Worm (Caenorhabditis elegans) whole organism, L2 larva: ENCODE measurements around the gene hgrs-1.

Experiments used
- C34F6.9 ChIP-seq: fragments of 150-350 bp; optimal IDR thresholded peaks from 2 replicates; lab custom pipeline; 2014; ENCODE audit warnings: missing biosample characterization, missing genetic modification characterization
- F13H6.1 ChIP-seq: sonication (generic microtip); optimal IDR thresholded peaks from 2 replicates; lab custom pipeline; 2016; ENCODE audit warnings: missing genetic modification characterization, missing compliant biosample characterization
- R02D3.7 ChIP-seq: fragments of 150-350 bp; optimal IDR thresholded peaks from 2 replicates; lab custom pipeline; 2014; ENCODE audit warnings: missing biosample characterization, missing genetic modification characterization
- ZK546.5 ChIP-seq: sonication (generic microtip); optimal IDR thresholded peaks from 2 replicates; lab custom pipeline; 2017; ENCODE audit warnings: missing biosample characterization, missing genetic modification characterization
- aly-2 ChIP-seq: fragments of 150-350 bp; optimal IDR thresholded peaks from 2 replicates; lab custom pipeline; 2014; ENCODE audit warnings: missing biosample characterization, missing genetic modification characterization
- ama-1 ChIP-seq: fragments of 150-350 bp; optimal IDR thresholded peaks from 2 replicates; lab custom pipeline; 2018; ENCODE audit warnings: inconsistent platforms
- blmp-1 ChIP-seq: sonication (generic microtip); optimal IDR thresholded peaks from 2 replicates; lab custom pipeline; 2017; ENCODE audit warnings: missing genetic modification characterization, mild to moderate bottlenecking, missing compliant biosample characterization, antibody characterized with exemption, moderate library complexity; ENCODE audit not compliant: insufficient read depth
- ceh-16 ChIP-seq: fragments of 150-350 bp; optimal IDR thresholded peaks from 2 replicates; lab custom pipeline; 2014; ENCODE audit warnings: missing biosample characterization, missing genetic modification characterization
- crh-2 ChIP-seq: sonication (generic microtip); optimal IDR thresholded peaks from 2 replicates; lab custom pipeline; 2017; ENCODE audit warnings: missing biosample characterization, missing genetic modification characterization
- dmd-4 ChIP-seq: sonication (generic microtip); optimal IDR thresholded peaks from 2 replicates; lab custom pipeline; 2017; ENCODE audit warnings: missing biosample characterization, missing genetic modification characterization
- egl-27 ChIP-seq: sonication (generic microtip); optimal IDR thresholded peaks from 3 replicates; lab custom pipeline; 2017; ENCODE audit warnings: missing biosample characterization, missing genetic modification reagents, missing genetic modification characterization
- elt-1 ChIP-seq: fragments of 150-350 bp; optimal IDR thresholded peaks from 2 replicates; lab custom pipeline; 2014; ENCODE audit warnings: missing biosample characterization, missing genetic modification characterization
- fos-1 ChIP-seq: fragments of 150-350 bp; optimal IDR thresholded peaks from 2 replicates; lab custom pipeline; 2014; ENCODE audit warnings: missing biosample characterization, missing genetic modification characterization
- gmeb-1 ChIP-seq: fragments of 150-350 bp; optimal IDR thresholded peaks from 2 replicates; lab custom pipeline; 2014; ENCODE audit warnings: missing biosample characterization, missing genetic modification characterization
- lin-11 ChIP-seq: fragments of 150-350 bp; sonication (generic microtip); optimal IDR thresholded peaks from 2 replicates; lab custom pipeline; 2014; ENCODE audit warnings: missing biosample characterization, missing genetic modification characterization, inconsistent platforms, mixed read lengths
- lin-13 ChIP-seq: fragments of 150-350 bp; optimal IDR thresholded peaks from 2 replicates; lab custom pipeline; 2014; ENCODE audit warnings: missing biosample characterization, missing genetic modification reagents, missing genetic modification characterization
- lin-39 ChIP-seq: fragments of 150-350 bp; optimal IDR thresholded peaks from 2 replicates; lab custom pipeline; 2014; ENCODE audit warnings: missing biosample characterization, missing genetic modification reagents, missing genetic modification characterization
- lsy-2 ChIP-seq, 2 experiments: fragments of 150-350 bp in 1 of 2; sonication (generic microtip) in 1 of 2; optimal IDR thresholded peaks; 2 replicates each; lab custom pipeline; 2014 to 2017; ENCODE audit warnings: missing biosample characterization in 2 of 2, missing genetic modification characterization in 2 of 2
- mab-5 ChIP-seq: fragments of 150-350 bp; optimal IDR thresholded peaks from 2 replicates; lab custom pipeline; 2014; ENCODE audit warnings: missing biosample characterization, missing genetic modification characterization
- mbf-1 ChIP-seq: sonication (generic microtip); optimal IDR thresholded peaks from 2 replicates; lab custom pipeline; 2017; ENCODE audit warnings: missing biosample characterization, missing genetic modification characterization
- mdl-1 ChIP-seq, 2 experiments: fragments of 150-350 bp in 1 of 2; sonication (generic microtip) in 1 of 2; optimal IDR thresholded peaks; 2 replicates each; lab custom pipeline; 2017; ENCODE audit warnings: missing biosample characterization in 2 of 2, missing genetic modification characterization in 2 of 2
- nhr-10 ChIP-seq: sonication (generic microtip); optimal IDR thresholded peaks from 2 replicates; lab custom pipeline; 2017; ENCODE audit warnings: missing biosample characterization, missing genetic modification characterization
- nhr-129 ChIP-seq: fragments of 150-350 bp; optimal IDR thresholded peaks from 2 replicates; lab custom pipeline; 2014; ENCODE audit warnings: missing biosample characterization, missing genetic modification characterization
- nhr-21 ChIP-seq: fragments of 150-350 bp; optimal IDR thresholded peaks from 2 replicates; lab custom pipeline; 2014; ENCODE audit warnings: missing biosample characterization, missing genetic modification characterization
- nhr-23 ChIP-seq: fragments of 150-350 bp; optimal IDR thresholded peaks from 2 replicates; lab custom pipeline; 2014; ENCODE audit warnings: missing biosample characterization, missing genetic modification reagents, missing genetic modification characterization
- nhr-237 ChIP-seq: fragments of 150-350 bp; optimal IDR thresholded peaks from 2 replicates; lab custom pipeline; 2014; ENCODE audit warnings: missing biosample characterization, missing genetic modification characterization
- nhr-25 ChIP-seq: fragments of 150-350 bp; sonication (generic microtip); optimal IDR thresholded peaks from 3 replicates; lab custom pipeline; 2014; ENCODE audit warnings: missing biosample characterization, missing genetic modification characterization
- nhr-6 ChIP-seq: fragments of 150-350 bp; optimal IDR thresholded peaks from 2 replicates; lab custom pipeline; 2014; ENCODE audit warnings: missing biosample characterization, missing genetic modification characterization
- nhr-77 ChIP-seq: fragments of 150-350 bp; optimal IDR thresholded peaks from 2 replicates; lab custom pipeline; 2014; ENCODE audit warnings: missing biosample characterization, missing genetic modification characterization
- peb-1 ChIP-seq: fragments of 150-350 bp; optimal IDR thresholded peaks from 2 replicates; lab custom pipeline; 2014; ENCODE audit warnings: missing biosample characterization, missing genetic modification characterization
- skn-1 ChIP-seq: sonication (generic microtip); optimal IDR thresholded peaks from 2 replicates; lab custom pipeline; 2017; ENCODE audit warnings: missing biosample characterization, missing genetic modification characterization
- sma-3 ChIP-seq: sonication (generic microtip); optimal IDR thresholded peaks from 2 replicates; lab custom pipeline; 2016; ENCODE audit warnings: missing genetic modification reagents, missing genetic modification characterization, missing compliant biosample characterization
- sma-9 ChIP-seq, 2 experiments: fragments of 150-350 bp in 1 of 2; sonication (generic microtip) in 1 of 2; optimal IDR thresholded peaks; 2 replicates each; lab custom pipeline; 2014 to 2016; ENCODE audit warnings: missing genetic modification characterization in 2 of 2, mild to moderate bottlenecking in 1 of 2, missing biosample characterization in 1 of 2, missing compliant biosample characterization in 1 of 2, missing genetic modification reagents in 1 of 2, moderate library complexity in 1 of 2
- unc-39 ChIP-seq: fragments of 150-350 bp; optimal IDR thresholded peaks from 2 replicates; lab custom pipeline; 2014; ENCODE audit warnings: missing biosample characterization, missing genetic modification characterization
- unc-55 ChIP-seq: fragments of 150-350 bp; sonication (generic microtip); optimal IDR thresholded peaks from 3 replicates; lab custom pipeline; 2014; ENCODE audit warnings: missing biosample characterization, missing genetic modification reagents, missing genetic modification characterization
- unc-62 ChIP-seq: fragments of 150-350 bp; optimal IDR thresholded peaks from 2 replicates; lab custom pipeline; 2014; ENCODE audit warnings: missing biosample characterization, missing genetic modification reagents, missing genetic modification characterization
- zag-1 ChIP-seq: fragments of 150-350 bp; optimal IDR thresholded peaks from 2 replicates; lab custom pipeline; 2014; ENCODE audit warnings: missing biosample characterization, missing genetic modification characterization
- ztf-11 ChIP-seq: sonication (generic microtip); optimal IDR thresholded peaks from 2 replicates; lab custom pipeline; 2017; ENCODE audit warnings: missing biosample characterization, missing genetic modification characterization
- ztf-4 ChIP-seq: fragments of 150-350 bp; optimal IDR thresholded peaks from 2 replicates; lab custom pipeline; 2014; ENCODE audit warnings: missing biosample characterization, missing genetic modification characterization

hgrs-1 gene

DNA sequence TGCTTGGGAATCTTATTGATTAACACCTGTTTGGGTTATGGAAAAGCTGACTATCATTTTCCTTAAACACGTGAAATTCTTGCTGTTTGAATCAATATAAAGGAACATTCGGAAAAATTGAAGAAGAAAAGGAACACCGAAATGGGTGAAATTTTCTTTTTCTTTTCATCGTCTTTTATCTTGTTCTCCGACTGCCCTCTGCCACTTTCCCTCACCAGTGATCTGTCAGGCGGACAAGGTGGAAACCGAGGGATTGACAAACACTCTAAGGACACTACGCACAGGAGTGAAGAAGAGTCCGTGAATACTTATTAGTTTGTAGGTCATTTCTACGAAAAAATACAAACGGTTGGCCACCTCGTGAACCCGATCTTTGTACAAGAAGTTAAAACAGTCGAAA, 27.4 kb upstream of the hgrs-1 start:
- TF ChIP-seq blmp-1 (tag; lab: Kevin White, UChicago), result peak; percentile 42
- no peak for TF ChIP-seq ztf-4 (tag; lab: Kevin White, UChicago)

DNA sequence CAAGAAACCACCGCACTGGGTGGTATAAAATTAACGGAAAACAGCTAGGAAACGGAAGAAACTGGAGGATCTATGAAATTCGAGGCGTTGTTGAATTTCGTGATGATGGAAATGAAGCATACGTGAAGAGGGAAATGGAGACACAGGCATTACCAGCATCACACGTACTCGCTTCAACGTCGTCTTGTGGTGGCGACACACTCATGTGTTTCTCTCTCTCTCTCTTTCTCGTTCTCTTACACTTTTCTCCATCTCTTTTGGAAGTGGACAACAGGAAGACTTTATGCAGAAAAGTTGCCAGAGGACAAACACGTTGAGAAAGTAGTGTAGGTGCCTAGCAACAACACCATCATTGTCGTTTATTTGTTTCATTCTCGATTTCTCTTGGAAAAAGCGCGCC, 26.6 kb upstream of the hgrs-1 start:
- no peak for TF ChIP-seq nhr-23 (tag; lab: Kevin White, UChicago)
- TF ChIP-seq aly-2, result no peak
- TF ChIP-seq lin-39 (tag; lab: Kevin White, UChicago), result no peak
- no peak for TF ChIP-seq sma-9 (GFP tag; optimal IDR thresholded peaks at IDR 0.05; lab: Kevin White, UChicago)
- TF ChIP-seq sma-9 (tag; optimal IDR thresholded peaks at IDR 0.05; lab: Kevin White, UChicago), result no peak
- no peak for TF ChIP-seq mab-5 (tag; lab: Kevin White, UChicago)
- no peak for TF ChIP-seq R02D3.7
- TF ChIP-seq lin-13 (GFP tag; lab: Kevin White, UChicago), result no peak
- TF ChIP-seq lin-11 (tag; lab: Kevin White, UChicago), result peak; percentile 55
- no peak for TF ChIP-seq mbf-1 (tag; lab: Kevin White, UChicago)
- TF ChIP-seq fos-1 (tag; lab: Kevin White, UChicago), result peak; percentile 25
- no peak for TF ChIP-seq nhr-21
- peak; percentile 80 for TF ChIP-seq nhr-129 (tag; lab: Kevin White, UChicago)
- TF ChIP-seq C34F6.9 (tag; lab: Kevin White, UChicago), result peak; percentile 57
- no peak for TF ChIP-seq nhr-237 (tag; lab: Kevin White, UChicago)
- no peak for TF ChIP-seq gmeb-1
- no peak for TF ChIP-seq nhr-6 (tag; lab: Kevin White, UChicago)
- no peak for TF ChIP-seq blmp-1 (tag; lab: Kevin White, UChicago)
- TF ChIP-seq zag-1 (tag; lab: Kevin White, UChicago), result no peak
- TF ChIP-seq ceh-16 (tag; lab: Kevin White, UChicago), result no peak
- TF ChIP-seq elt-1 (tag; lab: Kevin White, UChicago), result no peak
- no peak for TF ChIP-seq F13H6.1 (tag; lab: Kevin White, UChicago)
- TF ChIP-seq ztf-4 (tag; lab: Kevin White, UChicago), result no peak
- TF ChIP-seq unc-39 (tag; lab: Kevin White, UChicago), result no peak
- peak; percentile 73 for TF ChIP-seq unc-55 (GFP tag; lab: Kevin White, UChicago)
- no peak for TF ChIP-seq skn-1 (tag; lab: Kevin White, UChicago)
- TF ChIP-seq ZK546.5, result no peak
- TF ChIP-seq crh-2 (tag; lab: Kevin White, UChicago), result peak; percentile 33
- TF ChIP-seq peb-1 (tag; lab: Kevin White, UChicago), result no peak
- TF ChIP-seq nhr-10 (tag; lab: Kevin White, UChicago), result no peak
- peak in 1 of 2 experiments; percentile 47 for TF ChIP-seq lsy-2 (tag; optimal IDR thresholded peaks at IDR 0.05; lab: Kevin White, UChicago)
- no peak for TF ChIP-seq nhr-77

ce11 chrIV:8229523-8229922, 23.7 kb upstream of the hgrs-1 start:
- TF ChIP-seq nhr-25 (tag; lab: Kevin White, UChicago), result peak; percentile 2
- TF ChIP-seq unc-62, result no peak
- TF ChIP-seq gmeb-1, result peak; percentile 44
- TF ChIP-seq F13H6.1 (tag; lab: Kevin White, UChicago), result peak; percentile 91
- no peak for TF ChIP-seq unc-39 (tag; lab: Kevin White, UChicago)
- peak; percentile 80 for TF ChIP-seq sma-9 (GFP tag; optimal IDR thresholded peaks at IDR 0.05; lab: Kevin White, UChicago)
- TF ChIP-seq sma-9 (tag; optimal IDR thresholded peaks at IDR 0.05; lab: Kevin White, UChicago), result no peak
- TF ChIP-seq lsy-2 (tag; optimal IDR thresholded peaks at IDR 0.05; lab: Kevin White, UChicago), result peak in 1 of 2 experiments; percentile 29
- TF ChIP-seq fos-1 (tag; lab: Kevin White, UChicago), result peak; percentile 4
- TF ChIP-seq sma-3 (GFP tag; lab: Kevin White, UChicago), result peak; percentile 50
- no peak for TF ChIP-seq elt-1 (tag; lab: Kevin White, UChicago)
- TF ChIP-seq C34F6.9 (tag; lab: Kevin White, UChicago), result peak; percentile 20
- TF ChIP-seq crh-2 (tag; lab: Kevin White, UChicago), result peak; percentile 29
- peak; percentile 52 for TF ChIP-seq nhr-129 (tag; lab: Kevin White, UChicago)
- peak; percentile 11 for TF ChIP-seq egl-27
- no peak for TF ChIP-seq ztf-4 (tag; lab: Kevin White, UChicago)
- TF ChIP-seq mdl-1 (tag; optimal IDR thresholded peaks at IDR 0.05; lab: Kevin White, UChicago), result peak in 1 of 2 experiments; percentile 37

ce11 chrIV:8226474-8226873, 20.6 kb upstream of the hgrs-1 start:
- no peak for TF ChIP-seq ama-1
- TF ChIP-seq nhr-21, result no peak
- no peak for TF ChIP-seq gmeb-1
- TF ChIP-seq ztf-11, result no peak
- no peak for TF ChIP-seq dmd-4
- no peak for TF ChIP-seq nhr-23 (tag; lab: Kevin White, UChicago)
- TF ChIP-seq sma-9 (GFP tag; optimal IDR thresholded peaks at IDR 0.05; lab: Kevin White, UChicago), result no peak
- no peak for TF ChIP-seq sma-9 (tag; optimal IDR thresholded peaks at IDR 0.05; lab: Kevin White, UChicago)
- TF ChIP-seq aly-2, result no peak
- TF ChIP-seq C34F6.9 (tag; lab: Kevin White, UChicago), result no peak
- TF ChIP-seq nhr-10 (tag; lab: Kevin White, UChicago), result no peak
- TF ChIP-seq zag-1 (tag; lab: Kevin White, UChicago), result no peak
- TF ChIP-seq mdl-1 (tag; optimal IDR thresholded peaks at IDR 0.05; lab: Kevin White, UChicago), result no peak
